Fruit fly (Drosophila melanogaster) whole organism, prepupa: Measurements from ENCODE around the gene CG6845.

Experiments
- Blimp-1 ChIP-seq: fragments of 200-800 bp; sonication (Bioruptor generic); optimal IDR thresholded peaks from 3 replicates; lab custom pipeline; 2017; ENCODE audit warnings: missing biosample characterization, missing genetic modification characterization, mild to moderate bottlenecking, moderate library complexity, missing genetic modification reagents
- CG10631 ChIP-seq: fragments of 200-800 bp; sonication (Bioruptor generic); optimal IDR thresholded peaks from 2 replicates; lab custom pipeline; 2016; ENCODE audit warnings: missing biosample characterization, missing genetic modification characterization
- CG11294 ChIP-seq: fragments of 200-800 bp; sonication (Bioruptor generic); IDR thresholded peaks from 2 replicates; pipeline ENCODE4 v1.3.6; 2022; ENCODE audit warnings: missing biosample characterization, missing genetic modification characterization
- CG11902 ChIP-seq: fragments of 200-800 bp; sonication (Bioruptor generic); optimal IDR thresholded peaks from 3 replicates; lab custom pipeline; 2016; ENCODE audit warnings: missing biosample characterization, missing genetic modification characterization
- CG1621 ChIP-seq: fragments of 200-800 bp; sonication (Bioruptor generic); optimal IDR thresholded peaks from 3 replicates; lab custom pipeline; 2018; ENCODE audit warnings: missing biosample characterization, mild to moderate bottlenecking, missing genetic modification characterization
- CG3032 ChIP-seq: fragments of 200-800 bp; optimal IDR thresholded peaks from 2 replicates; lab custom pipeline; 2019; ENCODE audit warnings: missing biosample characterization, mild to moderate bottlenecking, missing genetic modification characterization, moderate library complexity
- CG31627 ChIP-seq: fragments of 200-800 bp; sonication (Bioruptor generic); optimal IDR thresholded peaks from 3 replicates; lab custom pipeline; 2016; ENCODE audit warnings: missing biosample characterization, missing genetic modification characterization
- CG32006 ChIP-seq: fragments of 200-800 bp; sonication (Bioruptor generic); optimal IDR thresholded peaks from 3 replicates; lab custom pipeline; 2017; ENCODE audit warnings: missing biosample characterization, mild to moderate bottlenecking, missing genetic modification characterization
- CG3919 ChIP-seq: fragments of 200-800 bp; sonication (Bioruptor generic); optimal IDR thresholded peaks from 3 replicates; lab custom pipeline; 2016; ENCODE audit warnings: missing biosample characterization, missing genetic modification characterization
- CG4318 ChIP-seq: fragments of 200-800 bp; sonication (Bioruptor generic); optimal IDR thresholded peaks from 3 replicates; lab custom pipeline; 2017; ENCODE audit warnings: missing biosample characterization, mild to moderate bottlenecking, missing genetic modification characterization
- CG6163 ChIP-seq: fragments of 200-800 bp; sonication (Bioruptor generic); IDR thresholded peaks from 3 replicates; pipeline ENCODE4 v1.3.6; 2022; ENCODE audit warnings: missing biosample characterization, missing genetic modification characterization
- CG6276 ChIP-seq: fragments of 200-800 bp; sonication (Bioruptor generic); optimal IDR thresholded peaks from 2 replicates; lab custom pipeline; 2017; ENCODE audit warnings: missing biosample characterization, mild to moderate bottlenecking, missing genetic modification characterization
- CG6792 ChIP-seq: fragments of 200-800 bp; sonication (Bioruptor generic); optimal IDR thresholded peaks from 3 replicates; lab custom pipeline; 2016; ENCODE audit warnings: missing biosample characterization, missing genetic modification characterization
- CG6854 ChIP-seq: fragments of 200-800 bp; sonication (Bioruptor generic); optimal IDR thresholded peaks from 2 replicates; lab custom pipeline; 2017; ENCODE audit warnings: missing biosample characterization, mild to moderate bottlenecking, missing genetic modification characterization
- CG7368 ChIP-seq: fragments of 200-800 bp; sonication (Bioruptor generic); optimal IDR thresholded peaks from 3 replicates; lab custom pipeline; 2016; ENCODE audit warnings: missing biosample characterization, missing genetic modification characterization
- CG8119 ChIP-seq: fragments of 200-800 bp; sonication (Bioruptor generic); IDR thresholded peaks from 3 replicates; pipeline ENCODE4 v1.3.6; 2022; ENCODE audit warnings: missing biosample characterization, missing genetic modification characterization
- CG8632 ChIP-seq: fragments of 200-800 bp; sonication (Bioruptor generic); optimal IDR thresholded peaks from 3 replicates; lab custom pipeline; 2016; ENCODE audit warnings: missing biosample characterization, missing genetic modification characterization
- Eip75B ChIP-seq: fragments of 200-800 bp; sonication (Bioruptor generic); optimal IDR thresholded peaks from 3 replicates; lab custom pipeline; 2016; ENCODE audit warnings: missing biosample characterization, missing genetic modification characterization
- Ets21C ChIP-seq: fragments of 200-800 bp; sonication (Bioruptor generic); optimal IDR thresholded peaks from 3 replicates; lab custom pipeline; 2016; ENCODE audit warnings: missing biosample characterization, missing genetic modification characterization
- Gug ChIP-seq: fragments of 200-800 bp; sonication (Bioruptor generic); IDR thresholded peaks from 2 replicates; pipeline ENCODE4 v1.3.6; 2022; ENCODE audit warnings: missing biosample characterization, missing genetic modification characterization
- Hr38 ChIP-seq: sonication (Bioruptor generic); optimal IDR thresholded peaks from 2 replicates; lab custom pipeline; 2016; ENCODE audit warnings: missing biosample characterization, missing genetic modification characterization
- Hr39 ChIP-seq: fragments of 200-800 bp; sonication (Bioruptor generic); optimal IDR thresholded peaks from 2 replicates; lab custom pipeline; 2016; ENCODE audit warnings: missing biosample characterization, missing genetic modification characterization
- Hr4 ChIP-seq: fragments of 200-800 bp; sonication (Bioruptor generic); optimal IDR thresholded peaks from 3 replicates; lab custom pipeline; 2016; ENCODE audit warnings: missing biosample characterization, missing genetic modification characterization
- Lpt ChIP-seq: fragments of 200-800 bp; sonication (Bioruptor generic); optimal IDR thresholded peaks from 3 replicates; lab custom pipeline; 2016; ENCODE audit warnings: missing biosample characterization, missing genetic modification characterization
- Met ChIP-seq: fragments of 200-800 bp; sonication (Bioruptor generic); optimal IDR thresholded peaks from 3 replicates; lab custom pipeline; 2016; ENCODE audit warnings: missing biosample characterization, missing genetic modification characterization
- Smox ChIP-seq: fragments of 200-800 bp; sonication (Bioruptor generic); optimal IDR thresholded peaks from 3 replicates; lab custom pipeline; 2016; ENCODE audit warnings: missing biosample characterization, missing genetic modification characterization
- Sox102F ChIP-seq: fragments of 200-800 bp; sonication (Bioruptor generic); optimal IDR thresholded peaks from 2 replicates; lab custom pipeline; 2016; ENCODE audit warnings: missing biosample characterization, mild to moderate bottlenecking, missing genetic modification characterization
- Sox14 ChIP-seq: fragments of 200-800 bp; sonication (Bioruptor generic); optimal IDR thresholded peaks from 3 replicates; lab custom pipeline; 2016; ENCODE audit warnings: missing biosample characterization, missing genetic modification characterization
- Sox15 ChIP-seq: fragments of 200-800 bp; sonication (Bioruptor generic); optimal IDR thresholded peaks from 3 replicates; lab custom pipeline; 2016; ENCODE audit warnings: missing biosample characterization, missing genetic modification characterization
- achi ChIP-seq: fragments of 200-800 bp; sonication (Bioruptor generic); optimal IDR thresholded peaks from 3 replicates; lab custom pipeline; 2016; ENCODE audit warnings: missing biosample characterization, missing genetic modification characterization
- acj6 ChIP-seq: fragments of 200-800 bp; sonication (Bioruptor generic); optimal IDR thresholded peaks from 3 replicates; lab custom pipeline; 2016; ENCODE audit warnings: missing biosample characterization, missing genetic modification characterization
- cyc ChIP-seq: fragments of 200-800 bp; sonication (Bioruptor generic); optimal IDR thresholded peaks from 3 replicates; lab custom pipeline; 2016; ENCODE audit warnings: missing biosample characterization, missing genetic modification characterization
- dac ChIP-seq: fragments of 200-800 bp; sonication (Bioruptor generic); optimal IDR thresholded peaks from 2 replicates; lab custom pipeline; 2017; ENCODE audit warnings: missing biosample characterization, mild to moderate bottlenecking, missing genetic modification characterization
- dsx ChIP-seq: fragments of 200-800 bp; optimal IDR thresholded peaks from 3 replicates; lab custom pipeline; 2019; ENCODE audit warnings: missing biosample characterization, mild to moderate bottlenecking, missing genetic modification characterization, moderate library complexity; ENCODE audit not compliant: poor library complexity, severe bottlenecking
- eg ChIP-seq: fragments of 200-800 bp; sonication (Bioruptor generic); IDR thresholded peaks from 3 replicates; pipeline ENCODE4 v1.3.6; 2022; ENCODE audit warnings: missing biosample characterization, missing genetic modification characterization
- esn ChIP-seq: fragments of 200-800 bp; sonication (Bioruptor generic); optimal IDR thresholded peaks from 2 replicates; lab custom pipeline; 2016; ENCODE audit warnings: missing biosample characterization, mild to moderate bottlenecking, missing genetic modification characterization, moderate library complexity
- fd85E ChIP-seq: fragments of 200-800 bp; sonication (Bioruptor generic); optimal IDR thresholded peaks from 3 replicates; lab custom pipeline; 2016; ENCODE audit warnings: missing biosample characterization, missing genetic modification characterization
- fkh ChIP-seq: fragments of 200-800 bp; sonication (Bioruptor generic); optimal IDR thresholded peaks from 3 replicates; lab custom pipeline; 2017; ENCODE audit warnings: missing biosample characterization, mild to moderate bottlenecking, missing genetic modification characterization, moderate library complexity
- lz ChIP-seq: fragments of 200-800 bp; sonication (Bioruptor generic); optimal IDR thresholded peaks from 3 replicates; lab custom pipeline; 2016; ENCODE audit warnings: missing biosample characterization, missing genetic modification characterization
- net ChIP-seq: fragments of 200-800 bp; sonication (Bioruptor generic); optimal IDR thresholded peaks from 3 replicates; lab custom pipeline; 2016; ENCODE audit warnings: missing biosample characterization, missing genetic modification characterization
- salr ChIP-seq, 2 experiments: fragments of 200-800 bp; sonication (Bioruptor generic); optimal IDR thresholded peaks; 3 replicates each; lab custom pipeline; 2016 to 2018; ENCODE audit warnings: missing biosample characterization in 2 of 2, missing genetic modification characterization in 2 of 2, mild to moderate bottlenecking in 1 of 2
- ss ChIP-seq, 2 experiments: fragments of 200-800 bp; sonication (Bioruptor generic); optimal IDR thresholded peaks; 2 replicates in 1 of 2; 3 replicates in 1 of 2; lab custom pipeline; 2017 to 2018; ENCODE audit warnings: mild to moderate bottlenecking in 2 of 2, missing biosample characterization in 2 of 2, missing genetic modification characterization in 2 of 2, moderate library complexity in 1 of 2
- topi ChIP-seq: fragments of 200-800 bp; sonication (Bioruptor generic); optimal IDR thresholded peaks from 3 replicates; lab custom pipeline; 2016; ENCODE audit warnings: missing biosample characterization, missing genetic modification characterization
- vri ChIP-seq: fragments of 200-800 bp; sonication (Bioruptor generic); optimal IDR thresholded peaks from 3 replicates; lab custom pipeline; 2016; ENCODE audit warnings: missing biosample characterization, mild to moderate bottlenecking, missing genetic modification characterization

CG6845 gene

dm6 chr3L:129311-129816, 16.9 kb upstream of the CG6845 start, which contains the start of gene Pdk1 (continued):
- no peak for TF ChIP-seq CG11294
- TF ChIP-seq Met (GFP tag; lab: Kevin White, UChicago): no peak
- TF ChIP-seq CG6792 (GFP tag; lab: Kevin White, UChicago): no peak
- peak; percentile 87 for TF ChIP-seq vri (GFP tag; lab: Kevin White, UChicago)
- TF ChIP-seq Hr38: no peak
- TF ChIP-seq esn: peak; percentile 22
- peak; percentile 58 for TF ChIP-seq fkh (GFP tag; lab: Kevin White, UChicago)
- no peak for TF ChIP-seq dac (GFP tag; lab: Kevin White, UChicago)
- TF ChIP-seq cyc (GFP tag; lab: Kevin White, UChicago): no peak
- no peak for TF ChIP-seq CG8632
- TF ChIP-seq fd85E (GFP tag; lab: Kevin White, UChicago): no peak
- no peak for TF ChIP-seq Ets21C
- peak; percentile 36 for TF ChIP-seq dsx (GFP tag; lab: Kevin White, UChicago)

- TF ChIP-seq CG3032 (no peak), CG31627 (GFP tag; lab: Kevin White, UChicago) (no peak), net (GFP tag; lab: Kevin White, UChicago) (no peak), acj6 (GFP tag; lab: Kevin White, UChicago) (no peak), Met (GFP tag; lab: Kevin White, UChicago) (no peak), Sox14 (GFP tag; lab: Kevin White, UChicago) (no peak), ss (GFP tag; optimal IDR thresholded peaks at IDR 0.05; lab: Kevin White, UChicago) (no peak), CG6792 (GFP tag; lab: Kevin White, UChicago) (no peak), vri (GFP tag; lab: Kevin White, UChicago) (no peak), CG32006 (GFP tag; lab: Kevin White, UChicago) (no peak), Sox15 (GFP tag; lab: Kevin White, UChicago) (no peak), dsx (GFP tag; lab: Kevin White, UChicago) (no peak), Blimp-1 (GFP tag; lab: Kevin White, UChicago) (no peak), CG6276 (GFP tag; lab: Kevin White, UChicago) (no peak)
These were observed 15.5 kb upstream of the CG6845 start for dm6 chr3L:130798-131150.

dm6 chr3L:131151-131997, 14.9 kb upstream of the CG6845 start:
- peak; percentile 11 for TF ChIP-seq topi
- no peak for TF ChIP-seq Hr39
- no peak for TF ChIP-seq CG11294
- no peak for TF ChIP-seq CG32006 (GFP tag; lab: Kevin White, UChicago)
- TF ChIP-seq CG10631: no peak
- TF ChIP-seq CG6163 (GFP tag; lab: Robert Waterston, UW): peak; percentile 75
- no peak for TF ChIP-seq dac (GFP tag; lab: Kevin White, UChicago)
- peak; percentile 93 for TF ChIP-seq fkh (GFP tag; lab: Kevin White, UChicago)
- peak; percentile 26 for TF ChIP-seq Blimp-1 (GFP tag; lab: Kevin White, UChicago)
- TF ChIP-seq CG11902 (GFP tag; lab: Kevin White, UChicago): no peak
- TF ChIP-seq achi (GFP tag; lab: Kevin White, UChicago): no peak
- TF ChIP-seq acj6 (GFP tag; lab: Kevin White, UChicago): no peak
- TF ChIP-seq vri (GFP tag; lab: Kevin White, UChicago): peak; percentile 97
- 0 out of 3 replicates have a peak, but pooled peaks have one; percentile 58 for TF ChIP-seq CG8119
- no peak for TF ChIP-seq CG8632
- TF ChIP-seq Hr4: no peak
- peak; percentile 63 for TF ChIP-seq Sox102F (GFP tag; lab: Kevin White, UChicago)
- TF ChIP-seq CG1621: no peak
- TF ChIP-seq Gug (GFP tag; lab: Robert Waterston, UW): peak; percentile 24; the same call in 1 of the 2 replicates
- peak; percentile 75 for TF ChIP-seq eg (GFP tag; lab: Robert Waterston, UW)
- no peak for TF ChIP-seq Smox (GFP tag; lab: Kevin White, UChicago)
- peak; percentile 50 for TF ChIP-seq net (GFP tag; lab: Kevin White, UChicago)
- TF ChIP-seq CG4318: no peak
- no peak for TF ChIP-seq esn
- no peak for TF ChIP-seq CG7368 (GFP tag; lab: Kevin White, UChicago)
- peak; percentile 86 for TF ChIP-seq CG6854 (GFP tag; lab: Kevin White, UChicago)
- no peak for TF ChIP-seq lz (GFP tag; lab: Kevin White, UChicago)
- peak; percentile 27 for TF ChIP-seq CG3919 (GFP tag; lab: Kevin White, UChicago)
- peak; percentile 9 to 10 for TF ChIP-seq salr (GFP tag; optimal IDR thresholded peaks at IDR 0.05; lab: Kevin White, UChicago)
- TF ChIP-seq Lpt (GFP tag; lab: Kevin White, UChicago): peak; percentile 53
- no peak for TF ChIP-seq Ets21C
- TF ChIP-seq Sox15 (GFP tag; lab: Kevin White, UChicago): no peak
- peak; percentile 79 for TF ChIP-seq Eip75B (GFP tag; lab: Kevin White, UChicago)
